Worm (Caenorhabditis elegans): ENCODE data around the gene C25D7.16.

Gene C25D7.16

ce11 chrV:15071015-15071810 is 15.2 kb downstream of the C25D7.16 start, which contains the start of gene unc-76 (continued):
- TF ChIP-seq zfh-2 (GFP tag; conservative IDR thresholded peaks at IDR 0.05), result peak; percentile 53; the same call in 1 of the 2 replicates
- TF ChIP-seq lin-54 (GFP tag; optimal IDR thresholded peaks at IDR 0.05), result no peak
- TF ChIP-seq B0019.2 (GFP tag; conservative IDR thresholded peaks at IDR 0.05), result no peak
- TF ChIP-seq somi-1 (GFP tag; optimal IDR thresholded peaks at IDR 0.05), result no peak
- no peak for TF ChIP-seq dox-1 (GFP tag; IDR thresholded peaks at IDR 0.05)
- TF ChIP-seq fkh-3 (tag; optimal IDR thresholded peaks at IDR 0.05), result no peak
- TF ChIP-seq Y56A3A.18 (GFP tag; IDR thresholded peaks at IDR 0.05), result no peak
- no peak for TF ChIP-seq F33H1.4 (GFP tag; IDR thresholded peaks at IDR 0.05)
- TF ChIP-seq aptf-3 (GFP tag; IDR thresholded peaks at IDR 0.05), result no peak
- TF ChIP-seq lsl-1 (GFP tag; optimal IDR thresholded peaks at IDR 0.05), result no peak
- no peak for TF ChIP-seq rcor-1 (GFP tag; IDR thresholded peaks at IDR 0.05)
- TF ChIP-seq F57C9.4 (tag; optimal IDR thresholded peaks at IDR 0.05), result no peak
- TF ChIP-seq sea-2 (GFP tag; IDR thresholded peaks at IDR 0.05), result no peak
- no peak for TF ChIP-seq attf-3 (GFP tag; conservative IDR thresholded peaks at IDR 0.05)
- no peak for TF ChIP-seq T07F8.4 (tag; optimal IDR thresholded peaks at IDR 0.05)
- no peak for TF ChIP-seq hlh-12 (tag; optimal IDR thresholded peaks at IDR 0.05)
- TF ChIP-seq sptf-2 (GFP tag; optimal IDR thresholded peaks at IDR 0.05), result no peak
- TF ChIP-seq B0261.1 (tag; optimal IDR thresholded peaks at IDR 0.05), result no peak
- TF ChIP-seq ceh-58 (GFP tag; IDR thresholded peaks at IDR 0.05), result no peak
- TF ChIP-seq him-1 (tag; optimal IDR thresholded peaks at IDR 0.05), result no peak
- no peak for TF ChIP-seq tbx-9 (tag; optimal IDR thresholded peaks at IDR 0.05; ENCODE audit: borderline replicate concordance)
- TF ChIP-seq F55B11.4 (tag; optimal IDR thresholded peaks at IDR 0.05; ENCODE audit: borderline replicate concordance, insufficient read depth), result no peak
- no peak for TF ChIP-seq F23B12.7 (tag; optimal IDR thresholded peaks at IDR 0.05; ENCODE audit: insufficient read depth)
- TF ChIP-seq F39B2.1 (GFP tag; IDR thresholded peaks at IDR 0.05), result no peak
- TF ChIP-seq mes-4 (tag; optimal IDR thresholded peaks at IDR 0.05), result no peak
- no peak for TF ChIP-seq madf-6 (GFP tag; IDR thresholded peaks at IDR 0.05)
- TF ChIP-seq F37B4.10 (GFP tag; IDR thresholded peaks at IDR 0.05), result no peak
- peak; percentile 51 for TF ChIP-seq mcd-1 (GFP tag; IDR thresholded peaks at IDR 0.05)
- TF ChIP-seq tbp1 (GFP tag; optimal IDR thresholded peaks at IDR 0.05), result peak; percentile 10
- TF ChIP-seq F52B5.7 (tag; optimal IDR thresholded peaks at IDR 0.05), result no peak
- no peak for TF ChIP-seq nhr-27 (tag; optimal IDR thresholded peaks at IDR 0.05)
- TF ChIP-seq Y79H2A.3 (GFP tag; conservative IDR thresholded peaks at IDR 0.05), result no peak
- no peak for TF ChIP-seq atf-7 (tag; optimal IDR thresholded peaks at IDR 0.05)
- no peak for TF ChIP-seq repo-1 (tag; optimal IDR thresholded peaks at IDR 0.05)
- TF ChIP-seq nfya-1 (tag; optimal IDR thresholded peaks at IDR 0.05; ENCODE audit: borderline replicate concordance, insufficient read depth), result no peak
- TF ChIP-seq ztf-22 (GFP tag; optimal IDR thresholded peaks at IDR 0.05), result no peak
- no peak for TF ChIP-seq ztf-3 (GFP tag; optimal IDR thresholded peaks at IDR 0.05)
- peak; percentile 29 for TF ChIP-seq ztf-18 (tag; optimal IDR thresholded peaks at IDR 0.05)
- no peak for TF ChIP-seq F57A8.1 (GFP tag; optimal IDR thresholded peaks at IDR 0.05)
- TF ChIP-seq lag-1 (GFP tag; IDR thresholded peaks at IDR 0.05), result no peak
- peak; percentile 20 for TF ChIP-seq madf-10 (tag; optimal IDR thresholded peaks at IDR 0.05)
- TF ChIP-seq sdz-38 (tag; optimal IDR thresholded peaks at IDR 0.05), result no peak
- peak; percentile 89 for TF ChIP-seq K12H6.12 (tag; optimal IDR thresholded peaks at IDR 0.05)
- TF ChIP-seq ama-1 (optimal IDR thresholded peaks at IDR 0.05), result no peak
- TF ChIP-seq ama-1 (GFP tag; optimal IDR thresholded peaks at IDR 0.05), result no peak
- no peak for TF ChIP-seq bed-2 (GFP tag; IDR thresholded peaks at IDR 0.05)
- TF ChIP-seq D2030.7 (GFP tag; IDR thresholded peaks at IDR 0.05), result no peak
- TF ChIP-seq madf-8 (GFP tag; conservative IDR thresholded peaks at IDR 0.05), result no peak
- no peak for TF ChIP-seq ztf-26 (tag; optimal IDR thresholded peaks at IDR 0.05)

All from whole organism, young adult.